Fruit fly (Drosophila melanogaster) whole organism, embryonic: ENCODE data around the gene ath.

Source experiments
- ATbp ChIP-seq: fragments of 200-800 bp; sonication (Bioruptor generic); optimal IDR thresholded peaks from 2 replicates; lab custom pipeline; 2017; ENCODE audit warnings: missing biosample characterization, mild to moderate bottlenecking, missing genetic modification characterization, missing genetic modification reagents
- Aef1 ChIP-seq: fragments of 200-800 bp; sonication (Bioruptor generic); IDR thresholded peaks from 3 replicates; pipeline ENCODE4 v1.3.6; 2022; ENCODE audit warnings: missing biosample characterization, missing genetic modification characterization
- BEAF-32 ChIP-seq: fragments of 200-800 bp; sonication (Bioruptor generic); optimal IDR thresholded peaks from 3 replicates; lab custom pipeline; 2017; ENCODE audit warnings: missing biosample characterization, missing genetic modification characterization, mild to moderate bottlenecking, moderate library complexity, missing genetic modification reagents
- BtbVII ChIP-seq: fragments of 200-800 bp; sonication (Bioruptor generic); optimal IDR thresholded peaks from 3 replicates; lab custom pipeline; 2017; ENCODE audit warnings: missing biosample characterization, mild to moderate bottlenecking, missing genetic modification characterization
- C15 ChIP-seq: fragments of 200-800 bp; sonication (Bioruptor generic); IDR thresholded peaks from 3 replicates; pipeline ENCODE4 v1.3.6; 2022; ENCODE audit warnings: missing biosample characterization, missing genetic modification characterization
- CG11695 ChIP-seq: fragments of 200-800 bp; sonication (Bioruptor generic); IDR thresholded peaks from 3 replicates; pipeline ENCODE4 v1.3.6; 2022; ENCODE audit warnings: missing biosample characterization, missing genetic modification characterization
- CG11723 ChIP-seq: fragments of 200-800 bp; sonication (Bioruptor generic); optimal IDR thresholded peaks from 2 replicates; lab custom pipeline; 2017; ENCODE audit warnings: missing biosample characterization, mild to moderate bottlenecking, missing genetic modification characterization
- CG12391 ChIP-seq: fragments of 200-800 bp; sonication (Bioruptor generic); optimal IDR thresholded peaks from 3 replicates; lab custom pipeline; 2018; ENCODE audit warnings: missing biosample characterization, mild to moderate bottlenecking, missing genetic modification characterization, moderate library complexity
- CG1647 ChIP-seq: fragments of 200-800 bp; sonication (Bioruptor generic); optimal IDR thresholded peaks from 3 replicates; lab custom pipeline; 2016; ENCODE audit warnings: missing biosample characterization, missing genetic modification characterization
- CG2116 ChIP-seq: fragments of 200-800 bp; sonication (Bioruptor generic); optimal IDR thresholded peaks from 3 replicates; lab custom pipeline; 2018; ENCODE audit warnings: missing biosample characterization, mild to moderate bottlenecking, missing genetic modification characterization
- CG2120 ChIP-seq: fragments of 200-800 bp; sonication (Bioruptor generic); optimal IDR thresholded peaks from 3 replicates; lab custom pipeline; 2016; ENCODE audit warnings: missing biosample characterization, missing genetic modification characterization
- CG2889 ChIP-seq: fragments of 200-800 bp; sonication (Bioruptor generic); IDR thresholded peaks from 3 replicates; pipeline ENCODE4 v1.3.6; 2022; ENCODE audit warnings: missing biosample characterization, missing genetic modification characterization
- CG31365 ChIP-seq: fragments of 200-800 bp; sonication (Bioruptor generic); optimal IDR thresholded peaks from 2 replicates; lab custom pipeline; 2018; ENCODE audit warnings: missing biosample characterization, mild to moderate bottlenecking, missing genetic modification characterization
- CG34224 ChIP-seq: fragments of 200-800 bp; sonication (Bioruptor generic); IDR thresholded peaks from 3 replicates; pipeline ENCODE4 v1.3.6; 2022; ENCODE audit warnings: missing biosample characterization, missing genetic modification characterization; ENCODE audit not compliant: partially characterized antibody
- CG3726 ChIP-seq: fragments of 200-800 bp; sonication (Bioruptor generic); IDR thresholded peaks from 3 replicates; pipeline ENCODE4, ENCODE4 v1.3.6; 2022; ENCODE audit warnings: missing biosample characterization, missing genetic modification characterization
- CG43689 ChIP-seq: fragments of 200-800 bp; sonication (Bioruptor generic); IDR thresholded peaks from 2 replicates; pipeline ENCODE4 v1.3.6; 2022; ENCODE audit warnings: missing biosample characterization, missing genetic modification characterization
- CG4707 ChIP-seq: fragments of 200-800 bp; sonication (Bioruptor generic); optimal IDR thresholded peaks from 2 replicates; lab custom pipeline; 2018; ENCODE audit warnings: missing biosample characterization, mild to moderate bottlenecking, missing genetic modification characterization, moderate library complexity
- CG5245 ChIP-seq: fragments of 200-800 bp; sonication (Bioruptor generic); optimal IDR thresholded peaks from 3 replicates; lab custom pipeline; 2016; ENCODE audit warnings: missing biosample characterization, missing genetic modification characterization
- CG9609 ChIP-seq: fragments of 200-800 bp; sonication (Bioruptor generic); optimal IDR thresholded peaks from 3 replicates; lab custom pipeline; 2016; ENCODE audit warnings: missing biosample characterization, missing genetic modification characterization
- CG9876 ChIP-seq: fragments of 200-800 bp; sonication (Bioruptor generic); optimal IDR thresholded peaks from 2 replicates; lab custom pipeline; 2016; ENCODE audit warnings: missing biosample characterization, missing genetic modification characterization
- Doc2 ChIP-seq: fragments of 200-800 bp; sonication (Bioruptor generic); IDR thresholded peaks from 2 replicates; pipeline ENCODE4 v1.3.6; 2022; ENCODE audit warnings: missing biosample characterization, missing genetic modification characterization
- H2.0 ChIP-seq: fragments of 200-800 bp; sonication (Bioruptor generic); IDR thresholded peaks from 2 replicates; pipeline ENCODE4 v1.3.6; 2022; ENCODE audit warnings: missing biosample characterization, missing genetic modification characterization
- Lhr ChIP-seq: fragments of 200-800 bp; sonication (Bioruptor generic); optimal IDR thresholded peaks from 3 replicates; lab custom pipeline; 2017; ENCODE audit warnings: mild to moderate bottlenecking, missing biosample characterization, missing genetic modification reagents, missing genetic modification characterization
- MESR4 ChIP-seq: fragments of 200-800 bp; sonication (Bioruptor generic); optimal IDR thresholded peaks from 2 replicates; lab custom pipeline; 2018; ENCODE audit warnings: missing biosample characterization, mild to moderate bottlenecking, missing genetic modification characterization, moderate library complexity
- MTF-1 ChIP-seq: fragments of 200-800 bp; sonication (Bioruptor generic); optimal IDR thresholded peaks from 2 replicates; lab custom pipeline; 2018; ENCODE audit warnings: missing biosample characterization, mild to moderate bottlenecking, missing genetic modification characterization, borderline replicate concordance
- Myb ChIP-seq: fragments of 200-800 bp; sonication (Bioruptor generic); optimal IDR thresholded peaks from 2 replicates; lab custom pipeline; 2016; ENCODE audit warnings: missing biosample characterization, missing genetic modification characterization
- Pdp1 ChIP-seq, 2 experiments: fragments of 200-800 bp; sonication (Bioruptor generic); optimal IDR thresholded peaks; 3 replicates each; lab custom pipeline; 2016; ENCODE audit warnings: missing biosample characterization in 2 of 2, missing genetic modification characterization in 2 of 2, mild to moderate bottlenecking in 1 of 2, moderate library complexity in 1 of 2
- Xbp1 ChIP-seq: fragments of 200-800 bp; sonication (Bioruptor generic); optimal IDR thresholded peaks from 3 replicates; lab custom pipeline; 2016; ENCODE audit warnings: missing biosample characterization, mild to moderate bottlenecking, missing genetic modification characterization
- ap ChIP-seq: fragments of 200-800 bp; sonication (Bioruptor generic); IDR thresholded peaks from 2 replicates; pipeline ENCODE4 v1.3.6; 2022; ENCODE audit warnings: missing biosample characterization, missing genetic modification characterization
- ara ChIP-seq: fragments of 200-800 bp; sonication (Bioruptor generic); IDR thresholded peaks from 2 replicates; pipeline ENCODE4 v1.3.6; 2022; ENCODE audit warnings: missing biosample characterization, missing genetic modification characterization
- cwo ChIP-seq: fragments of 200-800 bp; sonication (Bioruptor generic); optimal IDR thresholded peaks from 3 replicates; lab custom pipeline; 2017; ENCODE audit warnings: missing biosample characterization, missing genetic modification characterization, mild to moderate bottlenecking, moderate library complexity, missing genetic modification reagents
- dmrt11E ChIP-seq: fragments of 200-800 bp; sonication (Bioruptor generic); optimal IDR thresholded peaks from 3 replicates; lab custom pipeline; 2018; ENCODE audit warnings: missing biosample characterization, mild to moderate bottlenecking, missing genetic modification characterization, moderate library complexity
- dmrt99B ChIP-seq: fragments of 200-800 bp; sonication (Bioruptor generic); optimal IDR thresholded peaks from 2 replicates; lab custom pipeline; 2018; ENCODE audit warnings: missing biosample characterization, mild to moderate bottlenecking, missing genetic modification characterization, moderate library complexity
- emc ChIP-seq: fragments of 200-800 bp; sonication (Bioruptor generic); optimal IDR thresholded peaks from 2 replicates; lab custom pipeline; 2016; ENCODE audit warnings: missing biosample characterization, missing genetic modification characterization
- fd64A ChIP-seq: fragments of 200-800 bp; sonication (Bioruptor generic); optimal IDR thresholded peaks from 3 replicates; lab custom pipeline; 2018; ENCODE audit warnings: missing biosample characterization, mild to moderate bottlenecking, missing genetic modification characterization
- fu2 ChIP-seq: fragments of 200-800 bp; sonication (Bioruptor generic); optimal IDR thresholded peaks from 2 replicates; lab custom pipeline; 2016; ENCODE audit warnings: missing biosample characterization, missing genetic modification characterization
- h ChIP-seq: fragments of >200 bp; optimal IDR thresholded peaks from 2 replicates; lab custom pipeline; 2017
- her ChIP-seq: fragments of 200-800 bp; sonication (Bioruptor generic); optimal IDR thresholded peaks from 2 replicates; lab custom pipeline; 2016; ENCODE audit warnings: missing biosample characterization, missing genetic modification characterization
- hkb ChIP-seq, 2 experiments: fragments of 200-800 bp in 1 of 2; fragments of >200 bp in 1 of 2; sonication (Bioruptor generic) in 1 of 2; IDR thresholded peaks in 1 of 2; optimal IDR thresholded peaks in 1 of 2; 2 replicates each; pipeline versions ENCODE4 v1.3.6 to Lab custom; 2017 to 2022; ENCODE audit warnings: missing biosample characterization in 1 of 2, missing genetic modification characterization in 1 of 2
- lilli ChIP-seq: fragments of 200-800 bp; sonication (Bioruptor generic); optimal IDR thresholded peaks from 3 replicates; lab custom pipeline; 2016; ENCODE audit warnings: missing biosample characterization, missing genetic modification characterization
- mld ChIP-seq: fragments of 200-800 bp; sonication (Bioruptor generic); IDR thresholded peaks from 3 replicates; pipeline ENCODE4 v1.3.6; 2022; ENCODE audit warnings: missing biosample characterization, missing genetic modification characterization; ENCODE audit not compliant: partially characterized antibody
- run ChIP-seq: fragments of 200-800 bp; sonication (Bioruptor generic); optimal IDR thresholded peaks from 3 replicates; lab custom pipeline; 2018; ENCODE audit warnings: missing biosample characterization, mild to moderate bottlenecking, missing genetic modification characterization
- schlank ChIP-seq: fragments of 200-800 bp; sonication (Bioruptor generic); optimal IDR thresholded peaks from 2 replicates; lab custom pipeline; 2018; ENCODE audit warnings: missing biosample characterization, mild to moderate bottlenecking, missing genetic modification characterization
- shn ChIP-seq: fragments of 200-800 bp; sonication (Bioruptor generic); optimal IDR thresholded peaks from 3 replicates; lab custom pipeline; 2016; ENCODE audit warnings: missing biosample characterization, missing genetic modification characterization
- slbo ChIP-seq: fragments of 200-800 bp; sonication (Bioruptor generic); IDR thresholded peaks from 2 replicates; pipeline ENCODE4 v1.3.6; 2022; ENCODE audit warnings: missing biosample characterization, missing genetic modification characterization
- sqz ChIP-seq: fragments of 200-800 bp; sonication (Bioruptor generic); optimal IDR thresholded peaks from 3 replicates; lab custom pipeline; 2018; ENCODE audit warnings: missing biosample characterization, mild to moderate bottlenecking, missing genetic modification characterization
- trh ChIP-seq: fragments of 200-800 bp; sonication (Bioruptor generic); optimal IDR thresholded peaks from 2 replicates; lab custom pipeline; 2016; ENCODE audit warnings: missing biosample characterization, missing genetic modification characterization
- twi ChIP-seq: fragments of 200-800 bp; optimal IDR thresholded peaks from 2 replicates; lab custom pipeline; 2019; ENCODE audit warnings: missing biosample characterization, mild to moderate bottlenecking, missing genetic modification characterization, moderate library complexity
- tx ChIP-seq: fragments of 200-800 bp; sonication (Bioruptor generic); optimal IDR thresholded peaks from 2 replicates; lab custom pipeline; 2016; ENCODE audit warnings: missing biosample characterization, missing genetic modification characterization
- wek ChIP-seq: fragments of 200-800 bp; sonication (Bioruptor generic); optimal IDR thresholded peaks from 3 replicates; lab custom pipeline; 2018; ENCODE audit warnings: missing biosample characterization, mild to moderate bottlenecking, missing genetic modification characterization, moderate library complexity

The ath gene

DNA sequence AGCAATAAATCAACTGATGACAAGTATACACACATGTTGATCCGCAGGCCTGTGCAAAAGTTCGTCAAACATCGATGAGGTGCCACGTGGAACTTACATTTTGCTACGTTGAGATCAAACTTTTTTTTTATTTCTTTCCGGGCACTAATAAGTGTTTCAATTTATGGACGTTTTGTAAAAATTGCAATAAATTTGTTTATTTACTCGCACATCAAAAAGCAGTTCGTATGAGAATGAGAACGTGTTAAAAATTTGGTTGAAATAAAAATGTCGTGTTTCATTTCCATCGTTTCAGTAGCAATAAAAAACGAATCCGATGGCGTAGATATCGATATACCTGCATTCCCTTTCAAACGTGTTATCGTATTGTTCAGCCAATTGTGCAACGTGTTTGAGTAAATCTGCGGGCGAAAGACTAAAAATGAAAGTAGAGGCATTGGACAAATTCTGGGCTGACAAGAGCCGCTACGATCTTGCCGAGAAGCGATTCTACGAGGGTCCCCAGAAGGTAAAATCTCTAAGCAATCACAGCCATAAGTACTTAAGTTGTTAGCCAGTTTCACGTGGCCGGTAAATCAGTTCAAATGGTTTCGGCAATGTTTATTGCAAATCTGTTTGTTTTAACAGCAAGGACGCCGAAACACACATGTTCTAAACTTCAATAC, 21.3 kb downstream of the ath start, which contains the start of gene eEF1delta (continued):
- TF ChIP-seq dmrt11E (no peak), ap (no peak), trh (GFP tag; lab: Kevin White, UChicago) (no peak), emc (no peak), MTF-1 (GFP tag; lab: Kevin White, UChicago) (no peak), run (tag; lab: Kevin White, UChicago) (no peak), hkb (optimal IDR thresholded peaks at IDR 0.05; lab: Kevin White, UChicago) (no peak), hkb (GFP tag; IDR thresholded peaks at IDR 0.05; lab: Robert Waterston, UW) (no peak), Lhr (GFP tag; lab: Kevin White, UChicago) (no peak), CG12391 (tag; lab: Kevin White, UChicago) (no peak), CG5245 (GFP tag; lab: Kevin White, UChicago) (no peak), mld (GFP tag; lab: Robert Waterston, UW) (no peak), fd64A (no peak), slbo (GFP tag; lab: Robert Waterston, UW) (peak; percentile 21; the same call in 1 of the 2 replicates), Pdp1 (GFP tag; optimal IDR thresholded peaks at IDR 0.05; lab: Kevin White, UChicago) (peak in 1 of 2 experiments; percentile 95), ATbp (GFP tag; lab: Kevin White, UChicago) (no peak), CG2120 (GFP tag; lab: Kevin White, UChicago) (no peak), ara (GFP tag; lab: Robert Waterston, UW) (no peak), shn (GFP tag; lab: Kevin White, UChicago) (no peak), C15 (GFP tag; lab: Robert Waterston, UW) (no peak), H2.0 (GFP tag; lab: Robert Waterston, UW) (no peak), lilli (GFP tag; lab: Kevin White, UChicago) (no peak), CG2889 (no peak), Xbp1 (GFP tag; lab: Kevin White, UChicago) (no peak), Aef1 (GFP tag; lab: Robert Waterston, UW) (no peak), CG9876 (GFP tag; lab: Kevin White, UChicago) (no peak), dmrt99B (tag; lab: Kevin White, UChicago) (no peak), MESR4 (GFP tag; lab: Kevin White, UChicago) (peak; percentile 68), twi (tag; lab: Kevin White, UChicago) (no peak), BEAF-32 (GFP tag; lab: Kevin White, UChicago) (peak; percentile 56), CG43689 (GFP tag; lab: Robert Waterston, UW) (no peak), CG11695 (no peak), CG9609 (GFP tag; lab: Kevin White, UChicago) (no peak), CG11723 (GFP tag; lab: Kevin White, UChicago) (peak; percentile 55), CG1647 (GFP tag; lab: Kevin White, UChicago) (no peak), BtbVII (no peak), fu2 (GFP tag; lab: Kevin White, UChicago) (no peak), schlank (tag; lab: Kevin White, UChicago) (no peak), CG2116 (GFP tag; lab: Kevin White, UChicago) (no peak), CG4707 (GFP tag; lab: Kevin White, UChicago) (no peak), wek (GFP tag; lab: Kevin White, UChicago) (no peak), Myb (GFP tag; lab: Kevin White, UChicago) (no peak), sqz (GFP tag; lab: Kevin White, UChicago) (no peak), CG31365 (tag; lab: Kevin White, UChicago) (no peak), CG3726 (GFP tag; lab: Robert Waterston, UW) (no peak), Doc2 (GFP tag; lab: Robert Waterston, UW) (no peak), h (lab: Kevin White, UChicago) (no peak), CG34224 (GFP tag; lab: Robert Waterston, UW) (peak; percentile 55; the same call in 1 of the 3 replicates), cwo (GFP tag; lab: Kevin White, UChicago) (no peak), tx (GFP tag; lab: Kevin White, UChicago) (no peak), her (GFP tag; lab: Kevin White, UChicago) (no peak)
